Fruit fly (Drosophila melanogaster): Measurements from ENCODE around the gene Sms.

Sms gene

DNA sequence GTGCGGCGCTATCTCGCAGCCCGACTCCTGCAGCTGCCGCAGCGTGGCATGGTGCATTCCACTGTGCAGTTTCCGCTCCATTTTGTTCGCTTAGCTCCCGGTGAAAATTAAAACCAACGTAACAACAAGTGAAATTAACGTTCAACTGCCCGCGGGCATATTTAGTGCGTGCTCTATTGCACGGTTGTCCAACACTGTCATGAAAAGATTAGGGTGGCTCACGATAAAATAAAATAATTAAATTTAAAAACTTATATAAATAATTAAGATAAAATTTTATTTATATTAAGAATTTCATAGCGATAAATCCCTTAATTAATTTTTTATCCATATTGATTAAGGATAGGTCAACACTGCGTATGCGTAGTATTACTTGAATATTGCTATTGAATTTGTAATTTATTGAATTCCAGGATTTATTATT lies 5.8 kb downstream of the Sms start, which contains the start of gene Pbgs (continued):
- TF ChIP-seq CG13287 (GFP tag; IDR thresholded peaks at IDR 0.05; ENCODE audit: partially characterized antibody) (no peak; the same call in 1 of the 2 replicates), B-H1 (GFP tag; IDR thresholded peaks at IDR 0.05) (peak; percentile 15; the same call in 1 of the 3 replicates), CG8388 (GFP tag; optimal IDR thresholded peaks at IDR 0.05) (peak; percentile 24), inv (GFP tag; IDR thresholded peaks at IDR 0.05; ENCODE audit: partially characterized antibody) (peak; percentile 13; the same call in 1 of the 2 replicates), cwo (GFP tag; optimal IDR thresholded peaks at IDR 0.05) (peak; percentile 6), CG32532 (GFP tag; IDR thresholded peaks at IDR 0.05) (peak; percentile 64), Med (GFP tag) (peak; percentile 87), Sry-δ (GFP tag; optimal IDR thresholded peaks at IDR 0.05) (no peak), ci (GFP tag; IDR thresholded peaks at IDR 0.05) (peak; percentile 76), kah (GFP tag; optimal IDR thresholded peaks at IDR 0.05) (peak; percentile 38), nom (GFP tag; optimal IDR thresholded peaks at IDR 0.05) (peak; percentile 38), gcm (GFP tag; optimal IDR thresholded peaks at IDR 0.05) (peak; percentile 37), CTCF (GFP tag; optimal IDR thresholded peaks at IDR 0.05) (no peak), CG10147 (GFP tag; optimal IDR thresholded peaks at IDR 0.05) (peak; percentile 53), CG11696 (GFP tag; IDR thresholded peaks at IDR 0.05) (0 out of 2 replicates have a peak, but pooled peaks have one; percentile 25), CG17385 (GFP tag; optimal IDR thresholded peaks at IDR 0.05) (peak; percentile 26), CG2199 (GFP tag; IDR thresholded peaks at IDR 0.05) (0 out of 3 replicates have a peak, but pooled peaks have one; percentile 44), ewg (GFP tag; optimal IDR thresholded peaks at IDR 0.05) (no peak), CG12299 (tag; optimal IDR thresholded peaks at IDR 0.05) (peak; percentile 22), NFAT (GFP tag; IDR thresholded peaks at IDR 0.05) (peak; percentile 36; the same call in 1 of the 2 replicates), salm (tag; optimal IDR thresholded peaks at IDR 0.05) (peak; percentile 16), unpg (GFP tag; optimal IDR thresholded peaks at IDR 0.05) (peak; percentile 66), CG8924 (tag; optimal IDR thresholded peaks at IDR 0.05) (peak; percentile 76), CG14050 (GFP tag; IDR thresholded peaks at IDR 0.05) (peak; percentile 19; the same call in 1 of the 3 replicates), dm (GFP tag; optimal IDR thresholded peaks at IDR 0.05) (no peak), CG4328 (GFP tag; optimal IDR thresholded peaks at IDR 0.05) (peak; percentile 28), dati (GFP tag; IDR thresholded peaks at IDR 0.05) (no peak), CG7372 (GFP tag; IDR thresholded peaks at IDR 0.05) (peak; percentile 59; the same call in 1 of the 2 replicates), CG2712 (tag; optimal IDR thresholded peaks at IDR 0.05) (peak; percentile 81), MESR4 (GFP tag; optimal IDR thresholded peaks at IDR 0.05) (peak; percentile 62), CG1024 (GFP tag; IDR thresholded peaks at IDR 0.05) (peak; percentile 34; the same call in 1 of the 2 replicates), D19A (tag; optimal IDR thresholded peaks at IDR 0.05) (peak; percentile 73), PHDP (tag; optimal IDR thresholded peaks at IDR 0.05) (peak; percentile 27), exex (tag; optimal IDR thresholded peaks at IDR 0.05) (peak; percentile 37), gsb-n (tag; optimal IDR thresholded peaks at IDR 0.05) (peak; percentile 39), CG12744 (GFP tag; optimal IDR thresholded peaks at IDR 0.05) (no peak), CG14441 (GFP tag; IDR thresholded peaks at IDR 0.05) (0 out of 2 replicates have a peak, but pooled peaks have one; percentile 21), row (GFP tag; IDR thresholded peaks at IDR 0.05) (peak; percentile 75), grau (tag; optimal IDR thresholded peaks at IDR 0.05) (peak; percentile 36), Fer3 (tag; optimal IDR thresholded peaks at IDR 0.05) (peak; percentile 70), CG14965 (GFP tag; optimal IDR thresholded peaks at IDR 0.05; ENCODE audit: borderline replicate concordance) (no peak), Fer1 (GFP tag; optimal IDR thresholded peaks at IDR 0.05) (peak; percentile 69), Ada2b (GFP tag; IDR thresholded peaks at IDR 0.05) (peak; percentile 43; the same call in 1 of the 2 replicates), CG31441 (GFP tag; IDR thresholded peaks at IDR 0.05) (peak; percentile 68), Xbp1 (GFP tag; optimal IDR thresholded peaks at IDR 0.05) (peak; percentile 4), ranshi (GFP tag; IDR thresholded peaks at IDR 0.05) (peak; percentile 8; the same call in 1 of the 2 replicates), trem (tag; optimal IDR thresholded peaks at IDR 0.05) (peak; percentile 67), Rfx (GFP tag; IDR thresholded peaks at IDR 0.05) (peak; percentile 58), dysf (GFP tag; IDR thresholded peaks at IDR 0.05) (peak; percentile 55; the same call in 2 of the 3 replicates), sc (optimal IDR thresholded peaks at IDR 0.05) (no peak), sc (GFP tag; optimal IDR thresholded peaks at IDR 0.05) (no peak)

All from whole organism, embryonic.